Worm (Caenorhabditis elegans) whole organism, L2 larva: ENCODE results near the gene vps-39.

ENCODE experiments used
- egl-27 ChIP-seq: sonication (generic microtip); optimal IDR thresholded peaks from 3 replicates; lab custom pipeline; 2017; ENCODE audit warnings: missing biosample characterization, missing genetic modification reagents, missing genetic modification characterization
- fos-1 ChIP-seq: fragments of 150-350 bp; optimal IDR thresholded peaks from 2 replicates; lab custom pipeline; 2014; ENCODE audit warnings: missing biosample characterization, missing genetic modification characterization
- lsy-2 ChIP-seq, 2 experiments: fragments of 150-350 bp in 1 of 2; sonication (generic microtip) in 1 of 2; optimal IDR thresholded peaks; 2 replicates each; lab custom pipeline; 2014 to 2017; ENCODE audit warnings: missing biosample characterization in 2 of 2, missing genetic modification characterization in 2 of 2
- unc-39 ChIP-seq: fragments of 150-350 bp; optimal IDR thresholded peaks from 2 replicates; lab custom pipeline; 2014; ENCODE audit warnings: missing biosample characterization, missing genetic modification characterization
- unc-62 ChIP-seq: fragments of 150-350 bp; optimal IDR thresholded peaks from 2 replicates; lab custom pipeline; 2014; ENCODE audit warnings: missing biosample characterization, missing genetic modification reagents, missing genetic modification characterization

DNA sequence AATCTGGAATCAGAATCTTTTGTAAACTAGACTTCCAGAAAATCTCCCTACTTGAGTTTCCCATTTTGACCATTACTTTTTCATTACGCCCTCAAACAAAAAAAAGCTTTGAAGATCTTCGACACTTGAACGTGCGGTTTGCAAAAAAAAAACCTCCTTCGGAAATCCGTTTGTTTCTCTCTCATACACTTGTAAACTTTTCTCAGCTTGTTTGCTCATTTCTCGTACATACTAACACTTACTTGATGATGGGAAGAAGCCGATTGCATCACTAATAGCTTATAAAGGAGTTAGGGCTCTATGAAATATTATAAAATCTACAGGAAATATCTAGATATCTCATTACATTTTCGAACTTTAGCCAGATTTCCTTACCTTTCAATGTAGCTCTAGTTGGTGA is 36.2 kb downstream of the vps-39 start:
- TF ChIP-seq lsy-2 (tag; optimal IDR thresholded peaks at IDR 0.05; lab: Kevin White, UChicago) (no peak), unc-39 (tag; lab: Kevin White, UChicago) (no peak), egl-27 (tag; lab: Kevin White, UChicago) (no peak), fos-1 (tag; lab: Kevin White, UChicago) (no peak), unc-62 (GFP tag; lab: Kevin White, UChicago) (no peak)
